Fruit fly (Drosophila melanogaster): ENCODE results near the gene CG33502.
"Not testable (repeated sequence)": the region's sequence is repeated elsewhere in the genome, so short reads cannot be mapped to it uniquely, and the experiment has no call there.

- not testable (repeated sequence) for TF ChIP-seq psq (optimal IDR thresholded peaks at IDR 0.05); CG8478 (optimal IDR thresholded peaks at IDR 0.05); Dll (optimal IDR thresholded peaks at IDR 0.05); usp (GFP tag; optimal IDR thresholded peaks at IDR 0.05); EcR (GFP tag; optimal IDR thresholded peaks at IDR 0.05); pan (optimal IDR thresholded peaks at IDR 0.05)
Observed at dm6 chrX:21608820-21609219, 2.5 kb downstream of the CG33502 start, which contains the start of gene CG17450.
